Worm (Caenorhabditis elegans): ENCODE results near the gene gnrr-2.

DNA sequence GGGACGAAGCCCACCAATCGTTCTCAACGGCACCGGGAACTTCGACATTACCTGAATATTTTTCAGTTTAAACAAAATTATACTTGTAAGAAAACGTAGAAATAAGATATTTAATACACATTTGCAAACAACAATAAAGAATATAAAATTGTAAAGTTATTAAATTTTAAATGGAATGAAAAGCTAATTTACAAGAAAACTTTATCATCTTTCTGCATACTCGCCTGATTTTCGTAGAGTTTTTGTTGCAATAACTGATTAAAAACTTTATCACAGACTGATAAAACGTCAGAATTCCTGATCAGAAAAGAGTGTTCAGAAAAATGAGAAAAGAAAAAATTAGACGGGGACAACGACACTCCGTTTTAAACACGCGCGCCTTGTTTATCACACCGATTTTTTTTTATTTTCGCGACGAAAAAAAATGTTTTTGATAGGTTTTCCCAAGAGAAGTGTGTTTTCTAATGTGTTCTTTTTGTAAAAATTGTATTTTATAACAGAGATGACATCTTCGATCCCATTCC is 38.4 kb downstream of the gnrr-2 start, which contains the start of the genes dlat-1 and fntb-1:
- TF ChIP-seq unc-39 (tag; optimal IDR thresholded peaks at IDR 0.05) (no peak), ceh-83 (GFP tag; optimal IDR thresholded peaks at IDR 0.05) (no peak), ceh-39 (tag; optimal IDR thresholded peaks at IDR 0.05) (no peak), ces-1 (GFP tag; optimal IDR thresholded peaks at IDR 0.05) (no peak), mep-1 (tag; optimal IDR thresholded peaks at IDR 0.05) (no peak), ztf-11 (tag; optimal IDR thresholded peaks at IDR 0.05) (no peak), nhr-76 (tag; optimal IDR thresholded peaks at IDR 0.05) (no peak)

Data from whole organism, mixed stage, embryonic.